Fruit fly (Drosophila melanogaster) whole organism, embryonic: ENCODE results near the gene Mbs.

Experiments
- BEAF-32 ChIP-seq: fragments of 200-800 bp; sonication (Bioruptor generic); optimal IDR thresholded peaks from 3 replicates; lab custom pipeline; 2017; ENCODE audit warnings: missing biosample characterization, missing genetic modification characterization, mild to moderate bottlenecking, moderate library complexity, missing genetic modification reagents
- CG7839 ChIP-seq: fragments of 200-800 bp; sonication (Bioruptor generic); optimal IDR thresholded peaks from 3 replicates; lab custom pipeline; 2018; ENCODE audit warnings: missing biosample characterization, mild to moderate bottlenecking, missing genetic modification characterization, moderate library complexity
- ab ChIP-seq: fragments of 200-800 bp; sonication (Bioruptor generic); optimal IDR thresholded peaks from 2 replicates; lab custom pipeline; 2016; ENCODE audit warnings: missing biosample characterization, missing genetic modification characterization
- ash1 ChIP-seq: fragments of 200-800 bp; sonication (Bioruptor generic); optimal IDR thresholded peaks from 2 replicates; lab custom pipeline; 2018; ENCODE audit warnings: missing biosample characterization, mild to moderate bottlenecking, missing genetic modification characterization

DNA sequence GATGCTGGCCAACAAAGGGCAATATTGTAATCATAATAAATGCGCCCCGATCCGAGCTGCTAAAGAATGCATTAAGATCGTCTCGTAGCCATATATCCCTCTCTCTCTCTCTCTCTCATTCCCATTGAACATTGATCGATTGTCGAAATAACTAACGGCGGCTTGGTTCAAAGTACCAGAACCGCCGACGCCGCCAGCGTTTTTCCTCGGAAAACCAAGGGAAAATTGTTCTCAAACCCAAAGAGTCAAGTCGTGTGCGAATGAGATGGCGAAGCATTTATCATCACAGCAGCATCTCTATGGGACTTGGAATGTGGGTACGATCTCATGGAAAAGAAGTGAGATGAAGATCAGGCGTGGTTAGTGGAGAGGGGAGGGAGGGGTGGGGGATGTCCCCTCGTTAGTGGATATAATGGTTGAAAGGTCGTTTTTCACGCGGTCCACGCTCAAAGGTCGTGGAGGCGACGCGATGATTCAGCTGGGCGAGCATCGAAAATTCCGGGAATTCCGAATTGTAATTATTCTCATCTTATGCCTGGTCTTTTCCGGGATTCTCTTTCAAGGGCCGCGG, 7.9 kb upstream of the Mbs start:
- no peak for TF ChIP-seq ab (GFP tag; lab: Kevin White, UChicago)
- TF ChIP-seq ash1 (GFP tag; lab: Kevin White, UChicago), result no peak
- no peak for TF ChIP-seq BEAF-32 (GFP tag; lab: Kevin White, UChicago)
- no peak for TF ChIP-seq CG7839 (tag; lab: Kevin White, UChicago)
